Fruit fly (Drosophila melanogaster) whole organism, embryonic: Measurements from ENCODE around the gene Pvf1.
A peak's percentile ranks its signal among the peaks of the same experiment; 100 is the strongest.

Source experiments
- B-H2 ChIP-seq: fragments of 200-800 bp; sonication (Bioruptor generic); optimal IDR thresholded peaks from 2 replicates; lab custom pipeline; 2018; ENCODE audit warnings: missing biosample characterization, mild to moderate bottlenecking, missing genetic modification characterization
- Bdp1 ChIP-seq: fragments of 200-800 bp; sonication (Bioruptor generic); optimal IDR thresholded peaks from 3 replicates; lab custom pipeline; 2016; ENCODE audit warnings: missing biosample characterization, missing genetic modification characterization
- Bgb ChIP-seq: fragments of 200-800 bp; sonication (Bioruptor generic); IDR thresholded peaks from 2 replicates; pipeline ENCODE4 v1.3.6; 2022; ENCODE audit warnings: missing biosample characterization, missing genetic modification characterization; ENCODE audit not compliant: partially characterized antibody
- CG11560 ChIP-seq: fragments of 200-800 bp; sonication (Bioruptor generic); IDR thresholded peaks from 3 replicates; pipeline ENCODE4 v1.3.6; 2022; ENCODE audit warnings: missing biosample characterization, missing genetic modification characterization
- CG11723 ChIP-seq: fragments of 200-800 bp; sonication (Bioruptor generic); optimal IDR thresholded peaks from 2 replicates; lab custom pipeline; 2017; ENCODE audit warnings: missing biosample characterization, mild to moderate bottlenecking, missing genetic modification characterization
- CG12236 ChIP-seq: fragments of 200-800 bp; sonication (Bioruptor generic); optimal IDR thresholded peaks from 2 replicates; lab custom pipeline; 2016; ENCODE audit warnings: missing biosample characterization, missing genetic modification characterization
- CG13287 ChIP-seq: fragments of 200-800 bp; sonication (Bioruptor generic); IDR thresholded peaks from 2 replicates; pipeline ENCODE4 v1.3.6; 2022; ENCODE audit warnings: missing biosample characterization, missing genetic modification characterization; ENCODE audit not compliant: partially characterized antibody
- CG13624 ChIP-seq: fragments of 200-800 bp; sonication (Bioruptor generic); optimal IDR thresholded peaks from 2 replicates; lab custom pipeline; 2016; ENCODE audit warnings: missing biosample characterization, missing genetic modification characterization
- CG15011 ChIP-seq: fragments of 200-800 bp; sonication (Bioruptor generic); optimal IDR thresholded peaks from 3 replicates; lab custom pipeline; 2018; ENCODE audit warnings: missing biosample characterization, mild to moderate bottlenecking, missing genetic modification characterization
- CG2678 ChIP-seq: fragments of 200-800 bp; sonication (Bioruptor generic); optimal IDR thresholded peaks from 3 replicates; lab custom pipeline; 2019; ENCODE audit warnings: missing biosample characterization, mild to moderate bottlenecking, missing genetic modification characterization, moderate library complexity
- CG43689 ChIP-seq: fragments of 200-800 bp; sonication (Bioruptor generic); IDR thresholded peaks from 2 replicates; pipeline ENCODE4 v1.3.6; 2022; ENCODE audit warnings: missing biosample characterization, missing genetic modification characterization
- CG7372 ChIP-seq: fragments of 200-800 bp; sonication (Bioruptor generic); IDR thresholded peaks from 2 replicates; pipeline ENCODE4 v1.3.6; 2022; ENCODE audit warnings: missing biosample characterization, missing genetic modification characterization
- CG7556 ChIP-seq: fragments of 200-800 bp; sonication (Bioruptor generic); optimal IDR thresholded peaks from 2 replicates; lab custom pipeline; 2017; ENCODE audit warnings: missing biosample characterization, mild to moderate bottlenecking, missing genetic modification characterization
- CG8924 ChIP-seq: fragments of 200-800 bp; optimal IDR thresholded peaks from 3 replicates; lab custom pipeline; 2019; ENCODE audit warnings: missing biosample characterization, mild to moderate bottlenecking, missing genetic modification characterization, moderate library complexity
- Dbx ChIP-seq: fragments of 200-800 bp; sonication (Bioruptor generic); IDR thresholded peaks from 3 replicates; pipeline ENCODE4 v1.3.6; 2022; ENCODE audit warnings: missing biosample characterization, missing genetic modification characterization
- Dfd ChIP-seq, 2 experiments: fragments of >200 bp; optimal IDR thresholded peaks; 2 replicates each; lab custom pipeline; 2017; ENCODE audit warnings: missing biosample characterization in 2 of 2, missing genetic modification characterization in 2 of 2
- Elba2 ChIP-seq: fragments of 200-800 bp; sonication (Bioruptor generic); optimal IDR thresholded peaks from 3 replicates; lab custom pipeline; 2016; ENCODE audit warnings: missing biosample characterization, missing genetic modification characterization
- Ets97D ChIP-seq: fragments of 200-800 bp; sonication (Bioruptor generic); optimal IDR thresholded peaks from 3 replicates; lab custom pipeline; 2016; ENCODE audit warnings: missing biosample characterization, missing genetic modification characterization
- Gug ChIP-seq: fragments of 200-800 bp; sonication (Bioruptor generic); IDR thresholded peaks from 4 replicates; pipeline ENCODE4 v1.3.6; 2022; ENCODE audit warnings: missing biosample characterization, missing genetic modification characterization
- HHEX ChIP-seq: fragments of 200-800 bp; sonication (Bioruptor generic); optimal IDR thresholded peaks from 3 replicates; lab custom pipeline; 2017; ENCODE audit warnings: missing biosample characterization, mild to moderate bottlenecking, missing genetic modification characterization, missing genetic modification reagents
- HLHmδ ChIP-seq: fragments of 200-800 bp; sonication (Bioruptor generic); optimal IDR thresholded peaks from 2 replicates; lab custom pipeline; 2018; ENCODE audit warnings: missing biosample characterization, mild to moderate bottlenecking, missing genetic modification characterization, moderate library complexity
- MTF-1 ChIP-seq: fragments of 200-800 bp; sonication (Bioruptor generic); optimal IDR thresholded peaks from 2 replicates; lab custom pipeline; 2018; ENCODE audit warnings: missing biosample characterization, mild to moderate bottlenecking, missing genetic modification characterization, borderline replicate concordance
- Mad ChIP-seq: fragments of 200-800 bp; sonication (Bioruptor generic); optimal IDR thresholded peaks from 2 replicates; lab custom pipeline; 2016; ENCODE audit warnings: missing biosample characterization, missing genetic modification characterization
- Mrtf ChIP-seq: fragments of 200-800 bp; sonication (Bioruptor generic); IDR thresholded peaks from 3 replicates; pipeline ENCODE4 v1.3.6; 2022; ENCODE audit warnings: missing biosample characterization, missing genetic modification characterization
- PHDP ChIP-seq: fragments of 200-800 bp; sonication (Bioruptor generic); optimal IDR thresholded peaks from 3 replicates; lab custom pipeline; 2018; ENCODE audit warnings: missing biosample characterization, mild to moderate bottlenecking, missing genetic modification characterization, moderate library complexity
- Rfx ChIP-seq: fragments of 200-800 bp; sonication (Bioruptor generic); IDR thresholded peaks from 2 replicates; pipeline ENCODE4 v1.3.6; 2022; ENCODE audit warnings: missing biosample characterization, missing genetic modification characterization
- Stat92E ChIP-seq, 3 experiments: fragments of >200 bp in 2 of 3; fragments of 200-800 bp in 1 of 3; sonication (Bioruptor generic) in 1 of 3; optimal IDR thresholded peaks; 2 replicates each; lab custom pipeline; 2017 to 2019; ENCODE audit warnings: missing biosample characterization in 3 of 3, missing genetic modification characterization in 3 of 3, mild to moderate bottlenecking in 1 of 3, moderate library complexity in 1 of 3
- Taf1 ChIP-seq: fragments of 200-800 bp; sonication (Bioruptor generic); IDR thresholded peaks from 2 replicates; pipeline ENCODE4 v1.3.6; 2022; ENCODE audit warnings: missing biosample characterization, missing genetic modification characterization
- az2 ChIP-seq: fragments of 200-800 bp; sonication (Bioruptor generic); optimal IDR thresholded peaks from 3 replicates; lab custom pipeline; 2016; ENCODE audit warnings: missing biosample characterization, missing genetic modification characterization
- bbx ChIP-seq: fragments of 200-800 bp; sonication (Bioruptor generic); IDR thresholded peaks from 2 replicates; pipeline ENCODE4 v1.3.6; 2022; ENCODE audit warnings: missing biosample characterization, missing genetic modification characterization; ENCODE audit not compliant: partially characterized antibody
- br ChIP-seq: fragments of >200 bp; optimal IDR thresholded peaks from 2 replicates; lab custom pipeline; 2017
- btn ChIP-seq: fragments of 200-800 bp; sonication (Bioruptor generic); optimal IDR thresholded peaks from 2 replicates; lab custom pipeline; 2016; ENCODE audit warnings: missing biosample characterization, missing genetic modification characterization
- cas ChIP-seq: fragments of 200-800 bp; sonication (Bioruptor generic); IDR thresholded peaks from 2 replicates; pipeline ENCODE4 v1.3.6; 2022; ENCODE audit warnings: missing biosample characterization, missing genetic modification characterization
- chn ChIP-seq: fragments of 200-800 bp; sonication (Bioruptor generic); optimal IDR thresholded peaks from 2 replicates; lab custom pipeline; 2016; ENCODE audit warnings: missing biosample characterization, missing genetic modification characterization
- emc ChIP-seq: fragments of 200-800 bp; sonication (Bioruptor generic); optimal IDR thresholded peaks from 2 replicates; lab custom pipeline; 2016; ENCODE audit warnings: missing biosample characterization, missing genetic modification characterization
- exex ChIP-seq: fragments of 200-800 bp; sonication (Bioruptor generic); optimal IDR thresholded peaks from 4 replicates; lab custom pipeline; 2018; ENCODE audit warnings: missing biosample characterization, mild to moderate bottlenecking, missing genetic modification characterization, moderate library complexity
- grn ChIP-seq: fragments of 200-800 bp; sonication (Bioruptor generic); optimal IDR thresholded peaks from 3 replicates; lab custom pipeline; 2017; ENCODE audit warnings: missing biosample characterization, missing genetic modification characterization
- hbn ChIP-seq: fragments of 200-800 bp; sonication (Bioruptor generic); IDR thresholded peaks from 2 replicates; pipeline ENCODE4 v1.3.6; 2022; ENCODE audit warnings: missing biosample characterization, missing genetic modification characterization; ENCODE audit not compliant: partially characterized antibody
- her ChIP-seq: fragments of 200-800 bp; sonication (Bioruptor generic); optimal IDR thresholded peaks from 2 replicates; lab custom pipeline; 2016; ENCODE audit warnings: missing biosample characterization, missing genetic modification characterization
- kni ChIP-seq: fragments of 200-800 bp; sonication (Bioruptor generic); optimal IDR thresholded peaks from 3 replicates; lab custom pipeline; 2017; ENCODE audit warnings: mild to moderate bottlenecking, missing biosample characterization, missing genetic modification reagents, missing genetic modification characterization
- mam ChIP-seq: fragments of 200-800 bp; sonication (Bioruptor generic); optimal IDR thresholded peaks from 3 replicates; lab custom pipeline; 2016; ENCODE audit warnings: missing biosample characterization, missing genetic modification characterization
- nau ChIP-seq: fragments of 200-800 bp; sonication (Bioruptor generic); optimal IDR thresholded peaks from 3 replicates; lab custom pipeline; 2017; ENCODE audit warnings: missing biosample characterization, mild to moderate bottlenecking, missing genetic modification characterization, missing genetic modification reagents
- nom ChIP-seq: fragments of 200-800 bp; sonication (Bioruptor generic); optimal IDR thresholded peaks from 2 replicates; lab custom pipeline; 2017; ENCODE audit warnings: missing biosample characterization, missing genetic modification characterization, mild to moderate bottlenecking, moderate library complexity, missing genetic modification reagents
- pb ChIP-seq: fragments of 200-800 bp; sonication (Bioruptor generic); optimal IDR thresholded peaks from 3 replicates; lab custom pipeline; 2016; ENCODE audit warnings: missing biosample characterization, missing genetic modification characterization
- pros ChIP-seq: fragments of 200-800 bp; sonication (Bioruptor generic); optimal IDR thresholded peaks from 3 replicates; lab custom pipeline; 2019; ENCODE audit warnings: missing biosample characterization, mild to moderate bottlenecking, missing genetic modification characterization, moderate library complexity
- sd ChIP-seq: fragments of 200-800 bp; sonication (Bioruptor generic); optimal IDR thresholded peaks from 3 replicates; lab custom pipeline; 2018; ENCODE audit warnings: missing biosample characterization, mild to moderate bottlenecking, missing genetic modification characterization, moderate library complexity
- sima ChIP-seq: fragments of 200-800 bp; sonication (Bioruptor generic); optimal IDR thresholded peaks from 2 replicates; lab custom pipeline; 2016; ENCODE audit warnings: missing biosample characterization, missing genetic modification characterization
- tio ChIP-seq: fragments of 200-800 bp; sonication (Bioruptor generic); optimal IDR thresholded peaks from 2 replicates; lab custom pipeline; 2017; ENCODE audit warnings: missing biosample characterization, missing genetic modification characterization, inconsistent platforms
- unc-4 ChIP-seq: fragments of 200-800 bp; sonication (Bioruptor generic); IDR thresholded peaks from 2 replicates; pipeline ENCODE4 v1.3.6; 2022; ENCODE audit warnings: missing biosample characterization, missing genetic modification characterization; ENCODE audit not compliant: partially characterized antibody
- z ChIP-seq: fragments of 200-800 bp; sonication (Bioruptor generic); IDR thresholded peaks from 3 replicates; pipeline ENCODE4 v1.3.6; 2022; ENCODE audit warnings: missing biosample characterization, missing genetic modification characterization
- zf30C ChIP-seq: fragments of 200-800 bp; sonication (Bioruptor generic); optimal IDR thresholded peaks from 3 replicates; lab custom pipeline; 2018; ENCODE audit warnings: missing biosample characterization, mild to moderate bottlenecking, missing genetic modification characterization

The Pvf1 gene

dm6 chrX:18788143-18788745 lies 44.2 kb upstream of the Pvf1 start, which contains the start of the genes CG6961 and S6KL (continued):
- TF ChIP-seq Mrtf (GFP tag; lab: Robert Waterston, UW) (no peak), pros (GFP tag; lab: Kevin White, UChicago) (no peak), Bgb (GFP tag; lab: Robert Waterston, UW) (peak; percentile 69), unc-4 (GFP tag; lab: Robert Waterston, UW) (peak; percentile 76), CG11560 (no peak), CG43689 (GFP tag; lab: Robert Waterston, UW) (no peak), sd (tag; lab: Kevin White, UChicago) (no peak), sima (GFP tag; lab: Kevin White, UChicago) (no peak), tio (GFP tag; lab: Kevin White, UChicago) (no peak), PHDP (tag; lab: Kevin White, UChicago) (no peak), cas (GFP tag; lab: Robert Waterston, UW) (no peak), Taf1 (GFP tag; lab: Robert Waterston, UW) (no peak), CG7556 (GFP tag; lab: Kevin White, UChicago) (no peak), Elba2 (GFP tag; lab: Kevin White, UChicago) (no peak), her (no peak), CG8924 (tag; lab: Kevin White, UChicago) (no peak), grn (no peak), Dfd (GFP tag; optimal IDR thresholded peaks at IDR 0.05; lab: Kevin White, UChicago) (peak in 1 of 2 experiments; percentile 71), CG13287 (GFP tag; lab: Robert Waterston, UW) (peak; percentile 79), CG2678 (tag; lab: Kevin White, UChicago) (no peak), bbx (GFP tag; lab: Robert Waterston, UW) (peak; percentile 55; the same call in 1 of the 2 replicates), Bdp1 (no peak), pb (GFP tag; lab: Kevin White, UChicago) (no peak), CG11723 (no peak), B-H2 (no peak), emc (GFP tag; lab: Kevin White, UChicago) (no peak), hbn (peak; percentile 68), CG12236 (no peak), Stat92E (GFP tag; optimal IDR thresholded peaks at IDR 0.05; lab: Kevin White, UChicago) (no peak), z (GFP tag; lab: Robert Waterston, UW) (no peak), Gug (GFP tag; lab: Robert Waterston, UW) (no peak), exex (tag; lab: Kevin White, UChicago) (no peak), MTF-1 (GFP tag; lab: Kevin White, UChicago) (no peak), HLHmδ (no peak), Mad (GFP tag; lab: Kevin White, UChicago) (no peak), kni (GFP tag; lab: Kevin White, UChicago) (no peak), br (lab: Kevin White, UChicago) (no peak), Ets97D (peak; percentile 38), CG15011 (GFP tag; lab: Kevin White, UChicago) (no peak), az2 (no peak), Dbx (GFP tag; lab: Robert Waterston, UW) (no peak), CG13624 (no peak), CG7372 (no peak), mam (GFP tag; lab: Kevin White, UChicago) (no peak), btn (GFP tag; lab: Kevin White, UChicago) (no peak), nom (GFP tag; lab: Kevin White, UChicago) (no peak), Rfx (GFP tag; lab: Robert Waterston, UW) (peak; percentile 14; the same call in 1 of the 2 replicates), HHEX (GFP tag; lab: Kevin White, UChicago) (no peak), chn (no peak), zf30C (GFP tag; lab: Kevin White, UChicago) (no peak), nau (no peak)
